Fruit fly (Drosophila melanogaster) whole organism, adult: ENCODE data around the gene CG32984.

Source experiments
- CG11617 ChIP-seq: fragments of 200-800 bp; sonication (Bioruptor generic); optimal IDR thresholded peaks from 2 replicates; lab custom pipeline; 2017; ENCODE audit warnings: mild to moderate bottlenecking, missing biosample characterization, missing genetic modification reagents, missing genetic modification characterization
- CG12768 ChIP-seq: fragments of 200-800 bp; sonication (Bioruptor generic); optimal IDR thresholded peaks from 2 replicates; lab custom pipeline; 2017; ENCODE audit warnings: missing biosample characterization, missing genetic modification characterization, mild to moderate bottlenecking, moderate library complexity, missing genetic modification reagents
- Clk ChIP-seq: fragments of 200-800 bp; sonication (Bioruptor generic); optimal IDR thresholded peaks from 2 replicates; lab custom pipeline; 2017; ENCODE audit warnings: missing biosample characterization, missing genetic modification characterization
- Hr96 ChIP-seq: fragments of 200-800 bp; sonication (Bioruptor generic); optimal IDR thresholded peaks from 2 replicates; lab custom pipeline; 2016; ENCODE audit warnings: missing biosample characterization, missing genetic modification characterization
- Mnt ChIP-seq: fragments of 200-800 bp; sonication (Bioruptor generic); optimal IDR thresholded peaks from 2 replicates; lab custom pipeline; 2016; ENCODE audit warnings: missing biosample characterization, mild to moderate bottlenecking, missing genetic modification characterization
- cnc ChIP-seq, 2 experiments: fragments of >200 bp; optimal IDR thresholded peaks; 2 replicates each; lab custom pipeline; 2017

dm6 chr2L:8937837-8938413, 26.8 kb upstream of the CG32984 start:
- peak; percentile 32 for TF ChIP-seq Mnt
- no peak for TF ChIP-seq cnc (optimal IDR thresholded peaks at IDR 0.05; lab: Kevin White, UChicago)
- no peak for TF ChIP-seq Clk (GFP tag; lab: Kevin White, UChicago)
- TF ChIP-seq Hr96 (GFP tag; lab: Kevin White, UChicago), result no peak
- TF ChIP-seq CG11617 (GFP tag; lab: Kevin White, UChicago), result peak; percentile 33
- TF ChIP-seq CG12768 (GFP tag; lab: Kevin White, UChicago), result peak; percentile 57
